Fruit fly (Drosophila melanogaster): ENCODE results near the gene CG11583.

dm6 chr3L:4328048-4328447, 45.4 kb upstream of the CG11583 start:
- TF ChIP-seq CG9932 (GFP tag; IDR thresholded peaks at IDR 0.05) (no peak), psq (GFP tag; optimal IDR thresholded peaks at IDR 0.05) (no peak), CG16863 (GFP tag; optimal IDR thresholded peaks at IDR 0.05) (no peak)
